Worm (Caenorhabditis elegans): ENCODE results near the gene srx-128.

DNA sequence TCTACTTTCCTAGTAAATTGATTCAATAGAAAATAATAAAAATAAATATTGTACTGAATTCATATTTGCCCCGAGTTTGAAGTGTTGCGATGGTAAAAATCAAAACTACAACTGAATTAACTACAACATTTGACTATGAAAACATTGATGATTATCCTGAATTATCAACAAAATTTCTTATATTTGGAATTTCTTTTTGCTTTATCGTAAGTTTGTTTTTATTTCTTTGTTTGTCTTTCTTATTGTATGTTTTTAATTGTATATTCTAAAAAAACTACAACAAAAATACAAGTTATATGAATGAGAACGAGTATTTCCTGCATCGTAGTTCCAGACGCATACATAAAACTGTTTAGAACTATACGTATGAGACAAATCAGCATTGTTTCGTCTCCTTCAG lies at the start of gene srx-128:
- TF ChIP-seq hnd-1 (tag; optimal IDR thresholded peaks at IDR 0.05) (no peak), tbx-11 (GFP tag; IDR thresholded peaks at IDR 0.05) (no peak), ceh-13 (GFP tag; optimal IDR thresholded peaks at IDR 0.05) (no peak), scrt-1 (GFP tag; IDR thresholded peaks at IDR 0.05) (no peak), ama-1 (optimal IDR thresholded peaks at IDR 0.05) (no peak), flt-1 (GFP tag; IDR thresholded peaks at IDR 0.05) (no peak), aly-1 (tag; optimal IDR thresholded peaks at IDR 0.05) (no peak), F13C5.2 (tag; optimal IDR thresholded peaks at IDR 0.05) (no peak), tra-4 (tag; optimal IDR thresholded peaks at IDR 0.05) (no peak), hmg-4 (GFP tag; optimal IDR thresholded peaks at IDR 0.05) (no peak)

Data from whole organism, early embryonic.